Worm (Caenorhabditis elegans) whole organism, L2 larva: ENCODE data around the gene Y67A10A.7.

ENCODE experiments used
- C34F6.9 ChIP-seq: fragments of 150-350 bp; optimal IDR thresholded peaks from 2 replicates; lab custom pipeline; 2014; ENCODE audit warnings: missing biosample characterization, missing genetic modification characterization
- F13H6.1 ChIP-seq: sonication (generic microtip); optimal IDR thresholded peaks from 2 replicates; lab custom pipeline; 2016; ENCODE audit warnings: missing genetic modification characterization, missing compliant biosample characterization
- R02D3.7 ChIP-seq: fragments of 150-350 bp; optimal IDR thresholded peaks from 2 replicates; lab custom pipeline; 2014; ENCODE audit warnings: missing biosample characterization, missing genetic modification characterization
- Y55F3AM.14 ChIP-seq: fragments of 200-800 bp; sonication (Bioruptor generic); optimal IDR thresholded peaks from 2 replicates; lab custom pipeline; 2018; ENCODE audit warnings: mild to moderate bottlenecking, missing genetic modification characterization, missing compliant biosample characterization
- alr-1 ChIP-seq: fragments of 150-350 bp; optimal IDR thresholded peaks from 2 replicates; lab custom pipeline; 2014; ENCODE audit warnings: missing biosample characterization, missing genetic modification characterization
- aly-2 ChIP-seq: fragments of 150-350 bp; optimal IDR thresholded peaks from 2 replicates; lab custom pipeline; 2014; ENCODE audit warnings: missing biosample characterization, missing genetic modification characterization
- ama-1 ChIP-seq: fragments of 150-350 bp; optimal IDR thresholded peaks from 2 replicates; lab custom pipeline; 2018; ENCODE audit warnings: inconsistent platforms
- blmp-1 ChIP-seq: sonication (generic microtip); optimal IDR thresholded peaks from 2 replicates; lab custom pipeline; 2017; ENCODE audit warnings: missing genetic modification characterization, mild to moderate bottlenecking, missing compliant biosample characterization, antibody characterized with exemption, moderate library complexity; ENCODE audit not compliant: insufficient read depth
- ceh-16 ChIP-seq: fragments of 150-350 bp; optimal IDR thresholded peaks from 2 replicates; lab custom pipeline; 2014; ENCODE audit warnings: missing biosample characterization, missing genetic modification characterization
- ceh-82 ChIP-seq: fragments of 150-350 bp; optimal IDR thresholded peaks from 2 replicates; lab custom pipeline; 2014; ENCODE audit warnings: missing biosample characterization, missing genetic modification characterization
- crh-2 ChIP-seq: sonication (generic microtip); optimal IDR thresholded peaks from 2 replicates; lab custom pipeline; 2017; ENCODE audit warnings: missing biosample characterization, missing genetic modification characterization
- dmd-4 ChIP-seq: sonication (generic microtip); optimal IDR thresholded peaks from 2 replicates; lab custom pipeline; 2017; ENCODE audit warnings: missing biosample characterization, missing genetic modification characterization
- egl-27 ChIP-seq: sonication (generic microtip); optimal IDR thresholded peaks from 3 replicates; lab custom pipeline; 2017; ENCODE audit warnings: missing biosample characterization, missing genetic modification reagents, missing genetic modification characterization
- fos-1 ChIP-seq: fragments of 150-350 bp; optimal IDR thresholded peaks from 2 replicates; lab custom pipeline; 2014; ENCODE audit warnings: missing biosample characterization, missing genetic modification characterization
- gmeb-1 ChIP-seq: fragments of 150-350 bp; optimal IDR thresholded peaks from 2 replicates; lab custom pipeline; 2014; ENCODE audit warnings: missing biosample characterization, missing genetic modification characterization
- lin-11 ChIP-seq: fragments of 150-350 bp; sonication (generic microtip); optimal IDR thresholded peaks from 2 replicates; lab custom pipeline; 2014; ENCODE audit warnings: missing biosample characterization, missing genetic modification characterization, inconsistent platforms, mixed read lengths
- lin-13 ChIP-seq: fragments of 150-350 bp; optimal IDR thresholded peaks from 2 replicates; lab custom pipeline; 2014; ENCODE audit warnings: missing biosample characterization, missing genetic modification reagents, missing genetic modification characterization
- lin-39 ChIP-seq: fragments of 150-350 bp; optimal IDR thresholded peaks from 2 replicates; lab custom pipeline; 2014; ENCODE audit warnings: missing biosample characterization, missing genetic modification reagents, missing genetic modification characterization
- lsy-2 ChIP-seq, 2 experiments: fragments of 150-350 bp in 1 of 2; sonication (generic microtip) in 1 of 2; optimal IDR thresholded peaks; 2 replicates each; lab custom pipeline; 2014 to 2017; ENCODE audit warnings: missing biosample characterization in 2 of 2, missing genetic modification characterization in 2 of 2
- mab-5 ChIP-seq: fragments of 150-350 bp; optimal IDR thresholded peaks from 2 replicates; lab custom pipeline; 2014; ENCODE audit warnings: missing biosample characterization, missing genetic modification characterization
- mbf-1 ChIP-seq: sonication (generic microtip); optimal IDR thresholded peaks from 2 replicates; lab custom pipeline; 2017; ENCODE audit warnings: missing biosample characterization, missing genetic modification characterization
- mdl-1 ChIP-seq, 2 experiments: fragments of 150-350 bp in 1 of 2; sonication (generic microtip) in 1 of 2; optimal IDR thresholded peaks; 2 replicates each; lab custom pipeline; 2017; ENCODE audit warnings: missing biosample characterization in 2 of 2, missing genetic modification characterization in 2 of 2
- nhr-10 ChIP-seq: sonication (generic microtip); optimal IDR thresholded peaks from 2 replicates; lab custom pipeline; 2017; ENCODE audit warnings: missing biosample characterization, missing genetic modification characterization
- nhr-11 ChIP-seq: fragments of 150-350 bp; optimal IDR thresholded peaks from 2 replicates; lab custom pipeline; 2014; ENCODE audit warnings: missing biosample characterization, missing genetic modification characterization
- nhr-12 ChIP-seq: fragments of 150-350 bp; optimal IDR thresholded peaks from 2 replicates; lab custom pipeline; 2014; ENCODE audit warnings: missing biosample characterization, missing genetic modification characterization
- nhr-129 ChIP-seq: fragments of 150-350 bp; optimal IDR thresholded peaks from 2 replicates; lab custom pipeline; 2014; ENCODE audit warnings: missing biosample characterization, missing genetic modification characterization
- nhr-21 ChIP-seq: fragments of 150-350 bp; optimal IDR thresholded peaks from 2 replicates; lab custom pipeline; 2014; ENCODE audit warnings: missing biosample characterization, missing genetic modification characterization
- nhr-23 ChIP-seq: fragments of 150-350 bp; optimal IDR thresholded peaks from 2 replicates; lab custom pipeline; 2014; ENCODE audit warnings: missing biosample characterization, missing genetic modification reagents, missing genetic modification characterization
- nhr-25 ChIP-seq: fragments of 150-350 bp; sonication (generic microtip); optimal IDR thresholded peaks from 3 replicates; lab custom pipeline; 2014; ENCODE audit warnings: missing biosample characterization, missing genetic modification characterization
- nhr-6 ChIP-seq: fragments of 150-350 bp; optimal IDR thresholded peaks from 2 replicates; lab custom pipeline; 2014; ENCODE audit warnings: missing biosample characterization, missing genetic modification characterization
- nhr-77 ChIP-seq: fragments of 150-350 bp; optimal IDR thresholded peaks from 2 replicates; lab custom pipeline; 2014; ENCODE audit warnings: missing biosample characterization, missing genetic modification characterization
- peb-1 ChIP-seq: fragments of 150-350 bp; optimal IDR thresholded peaks from 2 replicates; lab custom pipeline; 2014; ENCODE audit warnings: missing biosample characterization, missing genetic modification characterization
- sem-4 ChIP-seq: fragments of 150-350 bp; optimal IDR thresholded peaks from 2 replicates; lab custom pipeline; 2014; ENCODE audit warnings: missing biosample characterization, missing genetic modification reagents, missing genetic modification characterization
- sma-3 ChIP-seq: sonication (generic microtip); optimal IDR thresholded peaks from 2 replicates; lab custom pipeline; 2016; ENCODE audit warnings: missing genetic modification reagents, missing genetic modification characterization, missing compliant biosample characterization
- sma-9 ChIP-seq, 2 experiments: fragments of 150-350 bp in 1 of 2; sonication (generic microtip) in 1 of 2; optimal IDR thresholded peaks; 2 replicates each; lab custom pipeline; 2014 to 2016; ENCODE audit warnings: missing genetic modification characterization in 2 of 2, mild to moderate bottlenecking in 1 of 2, missing biosample characterization in 1 of 2, missing compliant biosample characterization in 1 of 2, missing genetic modification reagents in 1 of 2, moderate library complexity in 1 of 2
- snpc-4 ChIP-seq: fragments of 150-350 bp; optimal IDR thresholded peaks from 2 replicates; lab custom pipeline; 2014; ENCODE audit warnings: missing biosample characterization, missing genetic modification characterization
- unc-39 ChIP-seq: fragments of 150-350 bp; optimal IDR thresholded peaks from 2 replicates; lab custom pipeline; 2014; ENCODE audit warnings: missing biosample characterization, missing genetic modification characterization
- unc-55 ChIP-seq: fragments of 150-350 bp; sonication (generic microtip); optimal IDR thresholded peaks from 3 replicates; lab custom pipeline; 2014; ENCODE audit warnings: missing biosample characterization, missing genetic modification reagents, missing genetic modification characterization
- unc-62 ChIP-seq: fragments of 150-350 bp; optimal IDR thresholded peaks from 2 replicates; lab custom pipeline; 2014; ENCODE audit warnings: missing biosample characterization, missing genetic modification reagents, missing genetic modification characterization
- zag-1 ChIP-seq: fragments of 150-350 bp; optimal IDR thresholded peaks from 2 replicates; lab custom pipeline; 2014; ENCODE audit warnings: missing biosample characterization, missing genetic modification characterization
- ztf-1 ChIP-seq: fragments of 200-800 bp; sonication (Bioruptor generic); conservative IDR thresholded peaks from 2 replicates; pipeline ENCODE4 v1.3.6; 2022; ENCODE audit warnings: missing genetic modification characterization, missing compliant biosample characterization
- ztf-11 ChIP-seq: sonication (generic microtip); optimal IDR thresholded peaks from 2 replicates; lab custom pipeline; 2017; ENCODE audit warnings: missing biosample characterization, missing genetic modification characterization
- ztf-4 ChIP-seq: fragments of 150-350 bp; optimal IDR thresholded peaks from 2 replicates; lab custom pipeline; 2014; ENCODE audit warnings: missing biosample characterization, missing genetic modification characterization

Y67A10A.7 gene

DNA sequence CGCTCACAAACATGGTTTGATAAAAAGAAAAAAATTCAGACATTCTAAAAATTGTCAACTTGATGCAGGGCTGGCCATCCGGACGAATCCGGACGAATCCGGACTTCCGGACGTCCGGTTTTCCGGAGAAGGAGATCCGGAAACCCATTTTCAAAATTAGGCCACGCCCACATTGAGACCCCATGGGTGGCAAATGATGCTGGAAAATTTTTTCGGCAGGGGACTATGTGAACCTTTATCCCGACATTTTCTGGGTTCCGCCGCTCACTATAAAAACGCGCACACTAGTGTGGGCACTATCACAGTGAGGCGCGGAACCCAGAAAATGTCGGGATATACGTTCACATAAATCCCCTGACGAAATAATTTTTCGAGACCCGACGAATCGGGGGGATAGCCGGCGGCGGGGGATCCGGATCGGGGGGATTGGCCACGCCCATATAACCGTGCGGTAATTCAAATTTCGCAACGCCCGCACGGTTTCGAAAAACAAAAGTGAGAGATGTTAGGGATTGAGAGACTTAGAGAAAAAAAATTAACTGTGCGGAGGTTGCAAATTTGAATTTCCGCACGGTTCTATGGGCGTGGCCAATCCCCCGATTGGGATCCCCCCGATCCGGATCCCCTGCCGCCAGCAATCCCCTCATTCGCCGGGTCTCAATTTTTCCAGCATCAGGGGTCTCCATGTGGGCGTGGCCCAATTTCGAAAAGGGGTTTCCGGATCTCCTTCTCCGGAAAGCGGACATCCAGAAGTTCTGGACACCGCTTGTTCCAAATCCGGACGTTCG lies 14.0 kb downstream of the Y67A10A.7 start:
- TF ChIP-seq ztf-1 = no peak
- no peak for TF ChIP-seq crh-2 (tag; lab: Kevin White, UChicago)
- TF ChIP-seq unc-39 (tag; lab: Kevin White, UChicago) = no peak
- TF ChIP-seq ceh-82 (tag; lab: Kevin White, UChicago) = no peak
- TF ChIP-seq nhr-21 = no peak
- TF ChIP-seq lin-11 (tag; lab: Kevin White, UChicago) = no peak
- no peak for TF ChIP-seq sma-3 (GFP tag; lab: Kevin White, UChicago)
- no peak for TF ChIP-seq R02D3.7 (tag; lab: Kevin White, UChicago)
- TF ChIP-seq unc-62 = no peak
- TF ChIP-seq F13H6.1 = no peak
- TF ChIP-seq C34F6.9 (tag; lab: Kevin White, UChicago) = no peak
- TF ChIP-seq ztf-11 (tag; lab: Kevin White, UChicago) = no peak
- no peak for TF ChIP-seq lsy-2 (tag; optimal IDR thresholded peaks at IDR 0.05; lab: Kevin White, UChicago)
- TF ChIP-seq sem-4 (tag; lab: Kevin White, UChicago) = no peak
- TF ChIP-seq unc-55 (GFP tag; lab: Kevin White, UChicago) = no peak
- no peak for TF ChIP-seq aly-2 (tag; lab: Kevin White, UChicago)
- no peak for TF ChIP-seq egl-27
- TF ChIP-seq nhr-11 (tag; lab: Kevin White, UChicago) = no peak
- TF ChIP-seq nhr-12 (tag; lab: Kevin White, UChicago) = no peak

DNA sequence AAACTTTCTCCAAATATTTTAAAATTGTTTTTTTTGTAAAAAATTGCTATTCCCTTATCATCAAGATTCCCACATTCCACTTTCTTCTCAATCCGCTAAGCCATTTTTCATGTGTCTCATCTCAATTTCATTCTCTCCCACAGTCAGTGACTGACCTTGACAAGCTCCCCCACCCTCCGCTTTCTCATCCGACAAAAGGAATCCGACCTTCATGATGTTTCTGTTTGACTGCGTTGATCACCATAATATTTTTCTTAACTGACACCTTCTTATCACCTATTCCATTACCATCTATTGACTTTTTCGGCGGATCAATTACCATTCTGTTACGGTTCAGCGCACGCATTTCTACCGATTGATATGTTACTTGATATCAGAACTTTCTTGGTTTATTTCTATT lies 15.2 kb downstream of the Y67A10A.7 start:
- TF ChIP-seq unc-62 (no peak), mab-5 (tag; lab: Kevin White, UChicago) (no peak), lin-13 (no peak), mbf-1 (tag; lab: Kevin White, UChicago) (no peak), nhr-11 (tag; lab: Kevin White, UChicago) (no peak), egl-27 (no peak), alr-1 (no peak), nhr-77 (tag; lab: Kevin White, UChicago) (no peak), ceh-16 (tag; lab: Kevin White, UChicago) (peak; percentile 10), unc-55 (GFP tag; lab: Kevin White, UChicago) (no peak), sma-9 (GFP tag; optimal IDR thresholded peaks at IDR 0.05; lab: Kevin White, UChicago) (no peak), sma-9 (tag; optimal IDR thresholded peaks at IDR 0.05; lab: Kevin White, UChicago) (no peak), dmd-4 (tag; lab: Kevin White, UChicago) (no peak), nhr-23 (no peak), ztf-4 (no peak), mdl-1 (tag; optimal IDR thresholded peaks at IDR 0.05; lab: Kevin White, UChicago) (no peak), Y55F3AM.14 (GFP tag; lab: Kevin White, UChicago) (no peak), blmp-1 (peak; percentile 47), fos-1 (tag; lab: Kevin White, UChicago) (peak; percentile 10), ztf-1 (no peak), lsy-2 (tag; optimal IDR thresholded peaks at IDR 0.05; lab: Kevin White, UChicago) (no peak), lin-39 (tag; lab: Kevin White, UChicago) (no peak), nhr-25 (tag; lab: Kevin White, UChicago) (peak; percentile 35), nhr-129 (tag; lab: Kevin White, UChicago) (peak; percentile 65), gmeb-1 (no peak)

DNA sequence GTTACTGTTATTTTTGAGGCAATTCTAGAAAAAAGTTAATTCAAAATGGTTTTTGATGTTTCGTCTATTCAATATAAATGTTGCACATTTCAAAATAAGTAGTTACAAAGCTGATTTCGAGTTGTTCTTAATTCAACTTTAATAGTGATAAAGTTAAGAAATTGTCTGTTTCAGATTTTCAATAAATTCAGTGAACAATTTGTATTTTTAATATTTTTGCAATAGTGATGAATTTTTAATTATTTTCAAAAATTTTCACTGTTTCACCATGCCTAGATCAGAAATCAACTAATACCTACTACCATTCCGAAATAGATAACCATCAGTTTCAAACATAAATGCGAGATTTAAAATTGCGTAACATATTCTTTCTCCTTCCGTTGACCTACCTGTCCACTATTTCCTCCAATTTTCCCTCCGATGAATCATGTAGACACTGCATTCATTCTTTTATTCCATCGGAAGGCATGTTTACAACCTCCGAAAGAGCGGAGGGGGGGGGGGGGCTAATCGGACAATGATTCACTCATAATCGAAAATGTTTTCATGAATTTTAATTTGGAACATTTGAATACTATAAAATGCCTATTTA lies 16.2 kb downstream of the Y67A10A.7 start:
- no peak for TF ChIP-seq ama-1
- TF ChIP-seq snpc-4 = no peak
- TF ChIP-seq peb-1 (tag; lab: Kevin White, UChicago) = no peak
- TF ChIP-seq crh-2 (tag; lab: Kevin White, UChicago) = no peak
- no peak for TF ChIP-seq nhr-11 (tag; lab: Kevin White, UChicago)
- TF ChIP-seq nhr-6 (tag; lab: Kevin White, UChicago) = no peak
- no peak for TF ChIP-seq ztf-4
- no peak for TF ChIP-seq R02D3.7 (tag; lab: Kevin White, UChicago)
- no peak for TF ChIP-seq mab-5 (tag; lab: Kevin White, UChicago)
- no peak for TF ChIP-seq egl-27
- no peak for TF ChIP-seq mdl-1 (tag; optimal IDR thresholded peaks at IDR 0.05; lab: Kevin White, UChicago)
- no peak for TF ChIP-seq unc-55 (GFP tag; lab: Kevin White, UChicago)
- no peak for TF ChIP-seq blmp-1
- TF ChIP-seq zag-1 = no peak
- TF ChIP-seq aly-2 (tag; lab: Kevin White, UChicago) = no peak
- no peak for TF ChIP-seq sma-3 (GFP tag; lab: Kevin White, UChicago)
- TF ChIP-seq mbf-1 (tag; lab: Kevin White, UChicago) = no peak
- peak; percentile 15 for TF ChIP-seq nhr-25 (tag; lab: Kevin White, UChicago)
- TF ChIP-seq nhr-10 (tag; lab: Kevin White, UChicago) = no peak
- TF ChIP-seq lin-11 (tag; lab: Kevin White, UChicago) = no peak
- TF ChIP-seq nhr-129 (tag; lab: Kevin White, UChicago) = peak; percentile 14
- TF ChIP-seq ztf-1 = no peak
- no peak for TF ChIP-seq fos-1 (tag; lab: Kevin White, UChicago)
- TF ChIP-seq F13H6.1 = no peak
- TF ChIP-seq sem-4 (tag; lab: Kevin White, UChicago) = peak; percentile 10
